Fruit fly (Drosophila melanogaster) whole organism, wandering third instar larva: ENCODE data around the gene CG33795.

Experiments
- Dif ChIP-seq: fragments of 200-275, 200-300 bp; sonication (Bioruptor generic); optimal IDR thresholded peaks from 2 replicates; lab custom pipeline; 2018; ENCODE audit warnings: missing biosample characterization, missing genetic modification characterization; ENCODE audit not compliant: partially characterized antibody
- Hr78 ChIP-seq: fragments of >200 bp; optimal IDR thresholded peaks from 2 replicates; lab custom pipeline; 2017; ENCODE audit warnings: missing biosample characterization, missing genetic modification characterization
- Hr83 ChIP-seq: fragments of 200-300 bp; sonication (Bioruptor generic); optimal IDR thresholded peaks from 2 replicates; lab custom pipeline; 2016; ENCODE audit warnings: missing biosample characterization, mild to moderate bottlenecking, missing genetic modification characterization, moderate library complexity; ENCODE audit not compliant: poor library complexity, severe bottlenecking
- Mio ChIP-seq: sonication (Bioruptor generic); optimal IDR thresholded peaks from 2 replicates; lab custom pipeline; 2016; ENCODE audit warnings: missing biosample characterization, missing genetic modification characterization
- Myc ChIP-seq: fragments of >200 bp; optimal IDR thresholded peaks from 2 replicates; lab custom pipeline; 2017
- Sp1 ChIP-seq: fragments of 200-800 bp; sonication (Bioruptor generic); optimal IDR thresholded peaks from 3 replicates; lab custom pipeline; 2019; ENCODE audit warnings: missing biosample characterization, mild to moderate bottlenecking, missing genetic modification characterization, moderate library complexity
- br ChIP-seq: fragments of 200-800 bp; sonication (Bioruptor generic); optimal IDR thresholded peaks from 2 replicates; lab custom pipeline; 2016; ENCODE audit warnings: missing biosample characterization, missing genetic modification characterization
- foxo ChIP-seq, 2 experiments: fragments of 200-800 bp; sonication (Bioruptor generic); optimal IDR thresholded peaks; 2 replicates in 1 of 2; 3 replicates in 1 of 2; lab custom pipeline; 2016 to 2017; ENCODE audit warnings: missing biosample characterization in 2 of 2, missing genetic modification characterization in 2 of 2
- h ChIP-seq: fragments of 200-800 bp; sonication (Bioruptor generic); optimal IDR thresholded peaks from 3 replicates; lab custom pipeline; 2016; ENCODE audit warnings: missing biosample characterization, mild to moderate bottlenecking, missing genetic modification characterization
- pan ChIP-seq: fragments of >200 bp; optimal IDR thresholded peaks from 2 replicates; lab custom pipeline; 2017
- sv ChIP-seq: fragments of 200-800 bp; sonication (Bioruptor generic); optimal IDR thresholded peaks from 3 replicates; lab custom pipeline; 2016; ENCODE audit warnings: missing biosample characterization, missing genetic modification characterization
- tai ChIP-seq: sonication (Bioruptor generic); optimal IDR thresholded peaks from 2 replicates; lab custom pipeline; 2016; ENCODE audit warnings: missing biosample characterization, missing genetic modification characterization
- usp ChIP-seq: fragments of >200 bp; optimal IDR thresholded peaks from 2 replicates; lab custom pipeline; 2017; ENCODE audit warnings: missing biosample characterization, missing genetic modification characterization

dm6 chr3L:16128481-16128972, 42.7 kb downstream of the CG33795 start, which contains the start of gene Pgm1:
- no peak for TF ChIP-seq pan (lab: Kevin White, UChicago)
- TF ChIP-seq Mio, result peak; percentile 43
- TF ChIP-seq tai, result no peak
- no peak for TF ChIP-seq Dif (GFP tag; lab: Kevin White, UChicago)
- TF ChIP-seq usp, result no peak
- TF ChIP-seq sv (GFP tag; lab: Kevin White, UChicago), result peak; percentile 79
- TF ChIP-seq Myc (lab: Kevin White, UChicago), result peak; percentile 85
- peak; percentile 90 for TF ChIP-seq Sp1
- peak; percentile 38 for TF ChIP-seq Hr83 (GFP tag; lab: Kevin White, UChicago)
- peak; percentile 94 for TF ChIP-seq h
- no peak for TF ChIP-seq Hr78 (GFP tag; lab: Kevin White, UChicago)
- TF ChIP-seq foxo (GFP tag; optimal IDR thresholded peaks at IDR 0.05; lab: Kevin White, UChicago), result peak; percentile 55 to 94
- peak; percentile 94 for TF ChIP-seq br (GFP tag; lab: Kevin White, UChicago)
